Worm (Caenorhabditis elegans): ENCODE measurements around the gene bath-13.

- TF ChIP-seq ama-1 (optimal IDR thresholded peaks at IDR 0.05) (no peak), F13H6.1 (tag; optimal IDR thresholded peaks at IDR 0.05) (no peak), lin-13 (GFP tag; optimal IDR thresholded peaks at IDR 0.05) (no peak)
Measured at ce11 chrII:2483507-2483906, 38.4 kb downstream of the bath-13 start, which contains the start of gene F53G2.13.
